Worm (Caenorhabditis elegans) whole organism, L2 larva: ENCODE measurements around the gene ugt-39.

Experiments used
- C34F6.9 ChIP-seq: fragments of 150-350 bp; optimal IDR thresholded peaks from 2 replicates; lab custom pipeline; 2014; ENCODE audit warnings: missing biosample characterization, missing genetic modification characterization
- R02D3.7 ChIP-seq: fragments of 150-350 bp; optimal IDR thresholded peaks from 2 replicates; lab custom pipeline; 2014; ENCODE audit warnings: missing biosample characterization, missing genetic modification characterization
- ZK546.5 ChIP-seq: sonication (generic microtip); optimal IDR thresholded peaks from 2 replicates; lab custom pipeline; 2017; ENCODE audit warnings: missing biosample characterization, missing genetic modification characterization
- aly-2 ChIP-seq: fragments of 150-350 bp; optimal IDR thresholded peaks from 2 replicates; lab custom pipeline; 2014; ENCODE audit warnings: missing biosample characterization, missing genetic modification characterization
- ceh-16 ChIP-seq: fragments of 150-350 bp; optimal IDR thresholded peaks from 2 replicates; lab custom pipeline; 2014; ENCODE audit warnings: missing biosample characterization, missing genetic modification characterization
- ceh-82 ChIP-seq: fragments of 150-350 bp; optimal IDR thresholded peaks from 2 replicates; lab custom pipeline; 2014; ENCODE audit warnings: missing biosample characterization, missing genetic modification characterization
- crh-2 ChIP-seq: sonication (generic microtip); optimal IDR thresholded peaks from 2 replicates; lab custom pipeline; 2017; ENCODE audit warnings: missing biosample characterization, missing genetic modification characterization
- dmd-4 ChIP-seq: sonication (generic microtip); optimal IDR thresholded peaks from 2 replicates; lab custom pipeline; 2017; ENCODE audit warnings: missing biosample characterization, missing genetic modification characterization
- elt-3 ChIP-seq: sonication (generic microtip); optimal IDR thresholded peaks from 2 replicates; lab custom pipeline; 2017; ENCODE audit warnings: missing biosample characterization, missing genetic modification characterization
- gmeb-1 ChIP-seq: fragments of 150-350 bp; optimal IDR thresholded peaks from 2 replicates; lab custom pipeline; 2014; ENCODE audit warnings: missing biosample characterization, missing genetic modification characterization
- lin-11 ChIP-seq: fragments of 150-350 bp; sonication (generic microtip); optimal IDR thresholded peaks from 2 replicates; lab custom pipeline; 2014; ENCODE audit warnings: missing biosample characterization, missing genetic modification characterization, inconsistent platforms, mixed read lengths
- lin-39 ChIP-seq: fragments of 150-350 bp; optimal IDR thresholded peaks from 2 replicates; lab custom pipeline; 2014; ENCODE audit warnings: missing biosample characterization, missing genetic modification reagents, missing genetic modification characterization
- mbf-1 ChIP-seq: sonication (generic microtip); optimal IDR thresholded peaks from 2 replicates; lab custom pipeline; 2017; ENCODE audit warnings: missing biosample characterization, missing genetic modification characterization
- mdl-1 ChIP-seq, 2 experiments: fragments of 150-350 bp in 1 of 2; sonication (generic microtip) in 1 of 2; optimal IDR thresholded peaks; 2 replicates each; lab custom pipeline; 2017; ENCODE audit warnings: missing biosample characterization in 2 of 2, missing genetic modification characterization in 2 of 2
- nhr-10 ChIP-seq: sonication (generic microtip); optimal IDR thresholded peaks from 2 replicates; lab custom pipeline; 2017; ENCODE audit warnings: missing biosample characterization, missing genetic modification characterization
- nhr-11 ChIP-seq: fragments of 150-350 bp; optimal IDR thresholded peaks from 2 replicates; lab custom pipeline; 2014; ENCODE audit warnings: missing biosample characterization, missing genetic modification characterization
- nhr-12 ChIP-seq: fragments of 150-350 bp; optimal IDR thresholded peaks from 2 replicates; lab custom pipeline; 2014; ENCODE audit warnings: missing biosample characterization, missing genetic modification characterization
- nhr-129 ChIP-seq: fragments of 150-350 bp; optimal IDR thresholded peaks from 2 replicates; lab custom pipeline; 2014; ENCODE audit warnings: missing biosample characterization, missing genetic modification characterization
- nhr-21 ChIP-seq: fragments of 150-350 bp; optimal IDR thresholded peaks from 2 replicates; lab custom pipeline; 2014; ENCODE audit warnings: missing biosample characterization, missing genetic modification characterization
- nhr-23 ChIP-seq: fragments of 150-350 bp; optimal IDR thresholded peaks from 2 replicates; lab custom pipeline; 2014; ENCODE audit warnings: missing biosample characterization, missing genetic modification reagents, missing genetic modification characterization
- sem-4 ChIP-seq: fragments of 150-350 bp; optimal IDR thresholded peaks from 2 replicates; lab custom pipeline; 2014; ENCODE audit warnings: missing biosample characterization, missing genetic modification reagents, missing genetic modification characterization
- skn-1 ChIP-seq: sonication (generic microtip); optimal IDR thresholded peaks from 2 replicates; lab custom pipeline; 2017; ENCODE audit warnings: missing biosample characterization, missing genetic modification characterization
- sma-9 ChIP-seq, 2 experiments: fragments of 150-350 bp in 1 of 2; sonication (generic microtip) in 1 of 2; optimal IDR thresholded peaks; 2 replicates each; lab custom pipeline; 2014 to 2016; ENCODE audit warnings: missing genetic modification characterization in 2 of 2, mild to moderate bottlenecking in 1 of 2, missing biosample characterization in 1 of 2, missing compliant biosample characterization in 1 of 2, missing genetic modification reagents in 1 of 2, moderate library complexity in 1 of 2
- ztf-11 ChIP-seq: sonication (generic microtip); optimal IDR thresholded peaks from 2 replicates; lab custom pipeline; 2017; ENCODE audit warnings: missing biosample characterization, missing genetic modification characterization

Gene ugt-39

DNA sequence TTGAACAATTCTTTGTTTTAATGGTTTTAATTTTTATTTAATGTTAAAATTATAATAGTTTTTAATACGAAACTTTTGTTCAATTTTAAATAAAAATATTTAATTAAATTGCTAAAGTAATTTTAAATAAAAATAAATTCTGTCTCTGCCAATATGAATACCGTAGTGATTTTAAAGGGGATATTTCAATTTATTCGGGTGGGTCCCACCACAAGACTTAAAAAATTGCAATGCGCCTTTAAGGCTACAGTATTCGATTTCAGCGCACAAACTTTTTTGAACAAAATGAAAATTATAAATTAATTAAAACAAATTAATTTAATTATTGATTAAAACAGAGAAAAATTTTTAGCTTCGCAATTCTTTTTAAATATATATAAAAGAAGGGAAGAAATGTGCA is 42.1 kb downstream of the ugt-39 start:
- no peak for TF ChIP-seq dmd-4 (tag; lab: Kevin White, UChicago)
- TF ChIP-seq skn-1 (tag; lab: Kevin White, UChicago), result no peak
- TF ChIP-seq aly-2 (tag; lab: Kevin White, UChicago), result no peak
- no peak for TF ChIP-seq ZK546.5 (tag; lab: Kevin White, UChicago)
- TF ChIP-seq sma-9 (GFP tag; optimal IDR thresholded peaks at IDR 0.05; lab: Kevin White, UChicago), result no peak
- TF ChIP-seq sma-9 (tag; optimal IDR thresholded peaks at IDR 0.05; lab: Kevin White, UChicago), result no peak
- no peak for TF ChIP-seq elt-3 (tag; lab: Kevin White, UChicago)
- no peak for TF ChIP-seq ceh-16 (tag; lab: Kevin White, UChicago)
- no peak for TF ChIP-seq nhr-12 (tag; lab: Kevin White, UChicago)
- no peak for TF ChIP-seq nhr-129 (tag; lab: Kevin White, UChicago)
- TF ChIP-seq lin-11 (tag; lab: Kevin White, UChicago), result no peak
- no peak for TF ChIP-seq gmeb-1 (tag; lab: Kevin White, UChicago)

DNA sequence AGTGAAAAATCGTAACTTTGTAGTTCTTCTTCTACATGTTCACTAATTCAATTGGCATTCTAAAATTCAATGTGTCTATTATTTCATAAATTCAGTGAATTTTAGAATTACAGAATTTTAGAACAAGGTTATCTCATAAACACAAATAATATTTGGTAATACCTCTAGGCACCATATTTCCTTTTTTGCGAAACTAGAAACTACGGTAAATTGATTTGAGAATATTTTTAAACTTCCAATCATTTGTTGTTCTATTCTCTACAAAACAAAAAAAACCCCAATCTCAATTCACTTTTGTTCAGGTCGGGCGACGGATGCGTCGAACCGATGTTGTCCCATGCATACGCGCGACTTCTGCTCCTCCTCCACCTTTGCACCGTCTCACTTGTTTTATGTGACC is 43.0 kb downstream of the ugt-39 start, which contains the start of gene F09G2.1:
F09G2.1 (plus strand) TSS at position 301 of the 400 bp plus-strand sequence.
- no peak for TF ChIP-seq nhr-21
- TF ChIP-seq ceh-82 (tag; lab: Kevin White, UChicago), result no peak
- no peak for TF ChIP-seq ZK546.5 (tag; lab: Kevin White, UChicago)
- no peak for TF ChIP-seq lin-39 (tag; lab: Kevin White, UChicago)
- TF ChIP-seq nhr-12 (tag; lab: Kevin White, UChicago), result no peak
- TF ChIP-seq elt-3 (tag; lab: Kevin White, UChicago), result no peak
- TF ChIP-seq mbf-1 (tag; lab: Kevin White, UChicago), result no peak
- TF ChIP-seq gmeb-1 (tag; lab: Kevin White, UChicago), result no peak
- TF ChIP-seq nhr-23 (tag; lab: Kevin White, UChicago), result no peak
- no peak for TF ChIP-seq mdl-1 (tag; optimal IDR thresholded peaks at IDR 0.05; lab: Kevin White, UChicago)
- no peak for TF ChIP-seq nhr-11
- no peak for TF ChIP-seq C34F6.9 (tag; lab: Kevin White, UChicago)

DNA sequence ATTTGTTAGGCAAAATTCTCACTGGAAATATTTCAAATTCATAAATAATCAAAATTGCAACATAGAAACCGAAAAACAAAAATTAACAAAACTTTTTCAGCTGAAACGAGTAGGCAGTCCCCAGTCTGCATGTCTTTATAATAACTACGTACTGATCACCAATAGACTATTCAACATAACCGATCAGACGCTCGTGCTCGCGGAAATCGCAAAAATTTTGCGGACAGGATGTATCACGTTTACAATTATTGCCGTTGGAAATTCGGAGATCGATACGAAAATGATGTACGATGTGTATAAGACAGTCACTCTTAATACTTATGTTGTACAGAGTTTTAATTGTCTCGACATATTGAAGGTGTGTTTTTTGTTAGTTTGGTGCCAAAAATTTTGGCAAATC is 44.4 kb downstream of the ugt-39 start:
- TF ChIP-seq sem-4 (no peak), aly-2 (tag; lab: Kevin White, UChicago) (no peak), crh-2 (tag; lab: Kevin White, UChicago) (no peak), R02D3.7 (tag; lab: Kevin White, UChicago) (no peak), nhr-10 (tag; lab: Kevin White, UChicago) (no peak), ztf-11 (tag; lab: Kevin White, UChicago) (no peak)
- TF ChIP-seq, all 48 proteins: peak for 0
